Worm (Caenorhabditis elegans) whole organism, midembryonic: ENCODE results near the gene xbx-5.

Experiments
- T22C8.4 ChIP-seq: fragments of 200-800 bp; sonication (Bioruptor generic); IDR thresholded peaks from 2 replicates; pipeline ENCODE4 v1.3.6; 2022; ENCODE audit warnings: missing genetic modification characterization, missing compliant biosample characterization
- cog-1 ChIP-seq: sonication (generic microtip); optimal IDR thresholded peaks from 2 replicates; lab custom pipeline; 2016; ENCODE audit warnings: missing genetic modification characterization, missing compliant biosample characterization
- flt-1 ChIP-seq: fragments of 200-800 bp; sonication (Bioruptor generic); IDR thresholded peaks from 2 replicates; pipeline ENCODE4 v1.3.6; 2022; ENCODE audit warnings: missing genetic modification characterization, missing compliant biosample characterization
- klf-2 ChIP-seq: fragments of 200-800 bp; sonication (Bioruptor generic); conservative IDR thresholded peaks from 2 replicates; pipeline ENCODE4 v1.3.6; 2022; ENCODE audit warnings: missing genetic modification reagents, missing genetic modification characterization, missing compliant biosample characterization
- med-1 ChIP-seq: sonication (generic microtip); optimal IDR thresholded peaks from 2 replicates; lab custom pipeline; 2017; ENCODE audit warnings: missing genetic modification characterization, mild to moderate bottlenecking, missing compliant biosample characterization, antibody characterized with exemption, missing genetic modification reagents; ENCODE audit not compliant: insufficient read depth
- ref-1 ChIP-seq: fragments of 200-800 bp; sonication (Bioruptor generic); conservative IDR thresholded peaks from 2 replicates; pipeline ENCODE4 v1.3.6; 2022; ENCODE audit warnings: missing genetic modification reagents, missing genetic modification characterization, missing compliant biosample characterization
- tab-1 ChIP-seq: fragments of 200-800 bp; sonication (Bioruptor generic); IDR thresholded peaks from 2 replicates; pipeline ENCODE4 v1.3.6; 2022; ENCODE audit warnings: missing genetic modification characterization, missing compliant biosample characterization
- ztf-23 ChIP-seq: fragments of 200-800 bp; sonication (Bioruptor generic); IDR thresholded peaks from 2 replicates; pipeline ENCODE4 v1.3.6; 2022; ENCODE audit warnings: missing genetic modification reagents, missing genetic modification characterization, missing compliant biosample characterization
- ztf-29 ChIP-seq: fragments of 200-800 bp; sonication (Bioruptor generic); IDR thresholded peaks from 2 replicates; pipeline ENCODE4 v1.3.6; 2022; ENCODE audit warnings: missing genetic modification reagents, missing genetic modification characterization, missing compliant biosample characterization

ce11 chrIII:3768200-3768599, 36.1 kb downstream of the xbx-5 start, which contains the start of gene gmeb-3:
- TF ChIP-seq cog-1 (tag; lab: Kevin White, UChicago), result no peak
- TF ChIP-seq ztf-29 (GFP tag; lab: Robert Waterston, UW), result no peak
- no peak for TF ChIP-seq T22C8.4 (GFP tag; lab: Robert Waterston, UW)
- no peak for TF ChIP-seq flt-1 (GFP tag; lab: Robert Waterston, UW)
- TF ChIP-seq ref-1 (GFP tag; lab: Robert Waterston, UW), result no peak
- no peak for TF ChIP-seq klf-2 (GFP tag; lab: Robert Waterston, UW)
- TF ChIP-seq ztf-23, result no peak
- no peak for TF ChIP-seq med-1 (GFP tag; lab: Kevin White, UChicago)
- no peak for TF ChIP-seq tab-1 (GFP tag; lab: Robert Waterston, UW)
